Worm (Caenorhabditis elegans) whole organism, young adult: Measurements from ENCODE around the gene ciao-2B.

Source experiments
- B0019.2 ChIP-seq: fragments of 200-800 bp; sonication (Bioruptor generic); conservative IDR thresholded peaks from 2 replicates; pipeline ENCODE4 v1.3.6; 2022; ENCODE audit warnings: missing genetic modification reagents, missing genetic modification characterization, missing compliant biosample characterization
- B0035.1 ChIP-seq: sonication (generic microtip); optimal IDR thresholded peaks from 2 replicates; lab custom pipeline; 2016; ENCODE audit warnings: missing genetic modification characterization, mild to moderate bottlenecking, missing compliant biosample characterization, missing genotype, missing genetic modification reagents
- B0261.1 ChIP-seq: sonication (generic microtip); optimal IDR thresholded peaks from 2 replicates; lab custom pipeline; 2016; ENCODE audit warnings: mild to moderate bottlenecking, missing genetic modification characterization, moderate library complexity, missing compliant biosample characterization
- C17E4.6 ChIP-seq: fragments of 200-800 bp; sonication (Bioruptor generic); IDR thresholded peaks from 2 replicates; pipeline ENCODE4 v1.3.6; 2022; ENCODE audit warnings: missing genetic modification reagents, missing genetic modification characterization, missing compliant biosample characterization
- F22D6.2 ChIP-seq: sonication (generic microtip); optimal IDR thresholded peaks from 2 replicates; lab custom pipeline; 2016; ENCODE audit warnings: mild to moderate bottlenecking, missing genetic modification characterization, missing compliant biosample characterization
- F23B12.7 ChIP-seq: sonication (generic microtip); optimal IDR thresholded peaks from 2 replicates; lab custom pipeline; 2017; ENCODE audit warnings: missing genetic modification characterization, mild to moderate bottlenecking, missing compliant biosample characterization, antibody characterized with exemption, moderate library complexity; ENCODE audit not compliant: insufficient read depth
- F33H1.4 ChIP-seq: fragments of 200-800 bp; sonication (Bioruptor generic); IDR thresholded peaks from 2 replicates; pipeline ENCODE4 v1.3.6; 2022; ENCODE audit warnings: missing genetic modification reagents, missing genetic modification characterization, missing compliant biosample characterization
- F49E8.2 ChIP-seq: sonication (generic microtip); optimal IDR thresholded peaks from 3 replicates; lab custom pipeline; 2017; ENCODE audit warnings: missing genetic modification characterization, mild to moderate bottlenecking, missing compliant biosample characterization, antibody characterized with exemption, moderate library complexity; ENCODE audit not compliant: insufficient read depth
- F57A8.1 ChIP-seq: fragments of 200-800 bp; sonication (Bioruptor generic); optimal IDR thresholded peaks from 2 replicates; lab custom pipeline; 2018; ENCODE audit warnings: mild to moderate bottlenecking, missing genetic modification characterization, moderate library complexity, missing compliant biosample characterization
- T26A5.8 ChIP-seq: sonication (generic microtip); optimal IDR thresholded peaks from 2 replicates; lab custom pipeline; 2016; ENCODE audit warnings: missing genetic modification characterization, missing compliant biosample characterization
- Y53G8AR.9 ChIP-seq: fragments of 200-800 bp; sonication (Bioruptor generic); conservative IDR thresholded peaks from 2 replicates; pipeline ENCODE4 v1.3.6; 2022; ENCODE audit warnings: missing genetic modification reagents, missing genetic modification characterization, missing compliant biosample characterization
- ZK185.1 ChIP-seq: sonication (generic microtip); optimal IDR thresholded peaks from 2 replicates; lab custom pipeline; 2016; ENCODE audit warnings: mild to moderate bottlenecking, missing genetic modification characterization, missing compliant biosample characterization; ENCODE audit not compliant: poor library complexity, severe bottlenecking
- ama-1 ChIP-seq, 3 experiments: fragments of 150-350 bp in 1 of 3; sonication (generic microtip) in 2 of 3; optimal IDR thresholded peaks; 2 replicates each; lab custom pipeline; 2014 to 2018; ENCODE audit warnings: missing biosample characterization in 2 of 3, missing genetic modification characterization in 2 of 3, missing genetic modification reagents in 2 of 3
- aptf-3 ChIP-seq: fragments of 200-800 bp; sonication (Bioruptor generic); IDR thresholded peaks from 2 replicates; pipeline ENCODE4 v1.3.6; 2022; ENCODE audit warnings: missing genetic modification characterization, missing compliant biosample characterization
- atf-7 ChIP-seq: sonication (generic microtip); optimal IDR thresholded peaks from 2 replicates; lab custom pipeline; 2017; ENCODE audit warnings: mild to moderate bottlenecking, missing genetic modification characterization, missing compliant biosample characterization
- attf-5 ChIP-seq: fragments of 200-800 bp; sonication (Bioruptor generic); optimal IDR thresholded peaks from 2 replicates; lab custom pipeline; 2018; ENCODE audit warnings: mild to moderate bottlenecking, missing genetic modification characterization, missing compliant biosample characterization
- attf-6 ChIP-seq: fragments of 200-800 bp; sonication (Bioruptor generic); IDR thresholded peaks from 2 replicates; pipeline ENCODE4 v1.3.6; 2022; ENCODE audit warnings: missing genetic modification reagents, missing genetic modification characterization, missing compliant biosample characterization
- ceh-40 ChIP-seq: fragments of 200-800 bp; sonication (Bioruptor generic); IDR thresholded peaks from 2 replicates; pipeline ENCODE4 v1.3.6; 2022; ENCODE audit warnings: missing genetic modification characterization, missing compliant biosample characterization
- ceh-79 ChIP-seq: sonication (generic microtip); optimal IDR thresholded peaks from 2 replicates; lab custom pipeline; 2017; ENCODE audit warnings: mild to moderate bottlenecking, missing genetic modification characterization, missing compliant biosample characterization
- ceh-91 ChIP-seq: fragments of 200-800 bp; sonication (Bioruptor generic); IDR thresholded peaks from 2 replicates; pipeline ENCODE4 v1.3.6; 2022; ENCODE audit warnings: missing genetic modification reagents, missing genetic modification characterization, missing compliant biosample characterization
- dpl-1 ChIP-seq: fragments of 150-350 bp; optimal IDR thresholded peaks from 2 replicates; lab custom pipeline; 2014; ENCODE audit warnings: missing biosample characterization, missing genetic modification reagents, missing genetic modification characterization
- efl-1 ChIP-seq: fragments of 150-350 bp; optimal IDR thresholded peaks from 2 replicates; lab custom pipeline; 2014; ENCODE audit warnings: missing biosample characterization, missing genetic modification reagents, missing genetic modification characterization
- egl-18 ChIP-seq: fragments of 200-800 bp; sonication (Bioruptor generic); IDR thresholded peaks from 2 replicates; pipeline ENCODE4 v1.3.6; 2022; ENCODE audit warnings: missing genetic modification reagents, missing genetic modification characterization, missing compliant biosample characterization
- fkh-3 ChIP-seq: sonication (generic microtip); optimal IDR thresholded peaks from 2 replicates; lab custom pipeline; 2016; ENCODE audit warnings: mild to moderate bottlenecking, missing genetic modification characterization, missing compliant biosample characterization
- hmg-1.2 ChIP-seq: fragments of 200-800 bp; sonication (Bioruptor generic); IDR thresholded peaks from 2 replicates; pipeline ENCODE4 v1.3.6; 2022; ENCODE audit warnings: missing genetic modification reagents, missing genetic modification characterization, missing compliant biosample characterization
- hmg-20 ChIP-seq: fragments of 200-800 bp; sonication (Bioruptor generic); IDR thresholded peaks from 2 replicates; pipeline ENCODE4 v1.3.6; 2022; ENCODE audit warnings: missing genetic modification reagents, missing genetic modification characterization, missing compliant biosample characterization
- let-607 ChIP-seq, 2 experiments: fragments of 200-800 bp in 1 of 2; sonication (Bioruptor generic) in 1 of 2; sonication (generic microtip) in 1 of 2; optimal IDR thresholded peaks; 2 replicates each; lab custom pipeline; 2016 to 2018; ENCODE audit warnings: mild to moderate bottlenecking in 2 of 2, missing compliant biosample characterization in 2 of 2, missing genetic modification characterization in 2 of 2, moderate library complexity in 2 of 2, missing genotype in 1 of 2
- lin-35 ChIP-seq, 3 experiments: fragments of 150-350 bp in 2 of 3; sonication (generic microtip) in 1 of 3; optimal IDR thresholded peaks; 2 replicates each; lab custom pipeline; 2014 to 2018; ENCODE audit warnings: missing biosample characterization in 3 of 3, missing genetic modification characterization in 3 of 3, missing genetic modification reagents in 3 of 3
- lin-40 ChIP-seq: sonication (generic microtip); optimal IDR thresholded peaks from 2 replicates; lab custom pipeline; 2016; ENCODE audit warnings: missing genetic modification characterization, mild to moderate bottlenecking, missing compliant biosample characterization, missing genotype, missing genetic modification reagents
- lin-54 ChIP-seq: fragments of 200-800 bp; sonication (Bioruptor generic); optimal IDR thresholded peaks from 2 replicates; lab custom pipeline; 2018; ENCODE audit warnings: mild to moderate bottlenecking, missing genetic modification characterization, missing compliant biosample characterization
- lsl-1 ChIP-seq: fragments of 200-800 bp; sonication (Bioruptor generic); optimal IDR thresholded peaks from 2 replicates; lab custom pipeline; 2018; ENCODE audit warnings: mild to moderate bottlenecking, missing genetic modification characterization, moderate library complexity, missing compliant biosample characterization
- nhr-120 ChIP-seq: fragments of 200-800 bp; sonication (Bioruptor generic); IDR thresholded peaks from 2 replicates; pipeline ENCODE4 v1.3.6; 2022; ENCODE audit warnings: missing genetic modification characterization, missing compliant biosample characterization
- nhr-80 ChIP-seq: sonication (generic microtip); optimal IDR thresholded peaks from 2 replicates; lab custom pipeline; 2016; ENCODE audit warnings: missing genetic modification characterization, missing compliant biosample characterization
- rpc-1 ChIP-seq, 2 experiments: fragments of 150-350 bp in 1 of 2; sonication (generic microtip) in 1 of 2; optimal IDR thresholded peaks; 2 replicates each; lab custom pipeline; 2014 to 2018; ENCODE audit warnings: missing biosample characterization in 1 of 2, missing genetic modification characterization in 1 of 2, missing genetic modification reagents in 1 of 2, missing genotype in 1 of 2
- sdz-38 ChIP-seq: sonication (generic microtip); optimal IDR thresholded peaks from 2 replicates; lab custom pipeline; 2016; ENCODE audit warnings: missing genotype, missing genetic modification characterization, missing compliant biosample characterization
- snpc-3.4 ChIP-seq: sonication (generic microtip); optimal IDR thresholded peaks from 2 replicates; lab custom pipeline; 2017; ENCODE audit warnings: missing genetic modification characterization, mild to moderate bottlenecking, missing compliant biosample characterization, antibody characterized with exemption, moderate library complexity, missing genotype, missing genetic modification reagents
- snpc-4 ChIP-seq, 5 experiments: fragments of 150-350 bp in 1 of 5; sonication (generic microtip) in 4 of 5; optimal IDR thresholded peaks; 2 replicates each; lab custom pipeline; 2014 to 2018; ENCODE audit warnings: missing genetic modification characterization in 5 of 5, missing biosample characterization in 3 of 5, antibody characterized with exemption in 2 of 5, mild to moderate bottlenecking in 2 of 5, missing compliant biosample characterization in 2 of 5, missing genotype in 2 of 5, moderate library complexity in 2 of 5, missing genetic modification reagents in 1 of 5
- sptf-2 ChIP-seq: fragments of 200-800 bp; sonication (Bioruptor generic); optimal IDR thresholded peaks from 2 replicates; lab custom pipeline; 2018; ENCODE audit warnings: mild to moderate bottlenecking, missing genetic modification characterization, missing compliant biosample characterization
- tbx-9 ChIP-seq: sonication (generic microtip); optimal IDR thresholded peaks from 2 replicates; lab custom pipeline; 2016; ENCODE audit warnings: borderline replicate concordance, missing genetic modification characterization, inconsistent platforms, missing compliant biosample characterization
- tlf-1 ChIP-seq: fragments of 200-800 bp; sonication (Bioruptor generic); optimal IDR thresholded peaks from 2 replicates; lab custom pipeline; 2018; ENCODE audit warnings: mild to moderate bottlenecking, missing genetic modification characterization, missing compliant biosample characterization
- unc-130 ChIP-seq: sonication (generic microtip); optimal IDR thresholded peaks from 2 replicates; lab custom pipeline; 2016; ENCODE audit warnings: missing genetic modification reagents, missing genetic modification characterization, missing compliant biosample characterization
- zfh-2 ChIP-seq: fragments of 200-800 bp; sonication (Bioruptor generic); conservative IDR thresholded peaks from 2 replicates; pipeline ENCODE4 v1.3.6; 2022; ENCODE audit warnings: missing genetic modification reagents, missing genetic modification characterization, missing compliant biosample characterization
- ztf-18 ChIP-seq: sonication (generic microtip); optimal IDR thresholded peaks from 2 replicates; lab custom pipeline; 2016; ENCODE audit warnings: missing genotype, mild to moderate bottlenecking, missing genetic modification characterization, missing compliant biosample characterization
- ztf-25 ChIP-seq: fragments of 200-800 bp; sonication (Bioruptor generic); IDR thresholded peaks from 2 replicates; pipeline ENCODE4 v1.3.6; 2022; ENCODE audit warnings: missing genetic modification reagents, missing genetic modification characterization, missing compliant biosample characterization

The ciao-2B gene

DNA sequence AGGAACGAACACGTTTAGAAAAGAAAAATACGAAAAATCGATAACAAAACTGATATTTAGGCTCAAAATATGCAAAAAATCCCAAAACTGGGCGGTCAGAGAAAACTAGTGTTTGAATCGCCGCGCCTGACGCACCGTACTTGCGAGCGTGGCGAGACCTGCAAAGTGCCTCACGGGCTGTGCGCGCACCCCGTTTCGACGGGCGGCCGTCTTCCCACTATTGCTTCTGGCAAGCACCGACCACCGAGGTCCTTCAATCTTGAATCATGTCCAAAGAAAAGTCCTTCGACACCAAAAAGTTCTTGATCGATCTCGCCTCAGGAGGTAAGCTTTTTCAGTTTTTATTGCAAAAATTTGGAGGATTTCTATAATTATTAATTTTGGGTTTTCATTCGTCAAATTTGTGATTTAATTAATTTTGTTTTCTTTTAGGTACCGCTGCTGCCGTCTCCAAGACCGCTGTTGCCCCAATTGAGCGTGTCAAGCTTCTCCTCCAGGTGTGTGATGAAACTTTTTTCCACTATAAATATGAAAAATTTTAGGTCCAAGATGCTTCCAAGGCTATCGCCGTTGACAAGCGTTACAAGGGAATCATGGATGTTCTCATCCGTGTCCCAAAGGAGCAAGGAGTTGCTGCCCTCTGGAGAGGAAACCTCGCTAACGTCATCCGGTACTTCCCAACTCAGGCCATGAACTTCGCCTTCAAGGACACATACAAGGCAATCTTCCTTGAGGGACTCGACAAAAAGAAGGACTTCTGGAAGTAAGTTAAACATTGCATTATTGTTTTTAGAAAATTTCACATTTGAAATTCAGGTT lies 23.8 kb upstream of the ciao-2B start, which contains the start of gene ant-1.1 (continued):
- no peak for TF ChIP-seq snpc-4 (GFP tag; optimal IDR thresholded peaks at IDR 0.05; lab: Kevin White, UChicago)
- TF ChIP-seq snpc-4 (tag; optimal IDR thresholded peaks at IDR 0.05; lab: Kevin White, UChicago): peak in 3 of 4 experiments; percentile 34 to 65 (median 57)
- TF ChIP-seq sdz-38 (tag; lab: Kevin White, UChicago): no peak
- peak; percentile 75 for TF ChIP-seq hmg-1.2 (GFP tag; lab: Robert Waterston, UW)
- TF ChIP-seq nhr-80 (tag; lab: Kevin White, UChicago): peak; percentile 63
- TF ChIP-seq lin-54 (GFP tag; lab: Kevin White, UChicago): peak; percentile 99
- TF ChIP-seq egl-18 (GFP tag; lab: Robert Waterston, UW): no peak
- TF ChIP-seq ceh-91 (GFP tag; lab: Robert Waterston, UW): peak; percentile 78
- peak; percentile 4 for TF ChIP-seq B0261.1 (tag; lab: Kevin White, UChicago)
- no peak for TF ChIP-seq fkh-3 (tag; lab: Kevin White, UChicago)
- peak; percentile 88 for TF ChIP-seq lsl-1
- peak; percentile 91 for TF ChIP-seq lin-40 (tag; lab: Kevin White, UChicago)
- peak; percentile 1 for TF ChIP-seq F22D6.2 (tag; lab: Kevin White, UChicago)
- peak; percentile 30 for TF ChIP-seq unc-130
- peak; percentile 95 for TF ChIP-seq Y53G8AR.9
- TF ChIP-seq tlf-1: peak; percentile 94
- peak; percentile 14 to 77 for TF ChIP-seq let-607 (tag; optimal IDR thresholded peaks at IDR 0.05; lab: Kevin White, UChicago)
- TF ChIP-seq atf-7 (tag; lab: Kevin White, UChicago): peak; percentile 81
- peak; percentile 61; the same call in 1 of the 2 replicates for TF ChIP-seq aptf-3 (GFP tag; lab: Robert Waterston, UW)
- TF ChIP-seq nhr-120: no peak
- TF ChIP-seq F23B12.7: peak; percentile 68
- peak; percentile 88 for TF ChIP-seq attf-5
- peak; percentile 10 for TF ChIP-seq F49E8.2 (tag; lab: Kevin White, UChicago)
- TF ChIP-seq dpl-1 (GFP tag; lab: Kevin White, UChicago): peak; percentile 86
- no peak for TF ChIP-seq attf-6
- TF ChIP-seq ztf-25 (GFP tag; lab: Robert Waterston, UW): 0 out of 2 replicates have a peak, but pooled peaks have one; percentile 24
- peak; percentile 77 for TF ChIP-seq snpc-3.4 (tag; lab: Kevin White, UChicago)
- TF ChIP-seq hmg-20 (GFP tag; lab: Robert Waterston, UW): peak; percentile 68
- TF ChIP-seq rpc-1 (optimal IDR thresholded peaks at IDR 0.05; lab: Kevin White, UChicago): peak; percentile 21
- no peak for TF ChIP-seq rpc-1 (tag; optimal IDR thresholded peaks at IDR 0.05; lab: Kevin White, UChicago)
- TF ChIP-seq C17E4.6 (GFP tag; lab: Robert Waterston, UW): peak; percentile 79; the same call in 1 of the 2 replicates
- 0 out of 2 replicates have a peak, but pooled peaks have one; percentile 4 for TF ChIP-seq B0019.2 (GFP tag; lab: Robert Waterston, UW)
- peak; percentile 1 for TF ChIP-seq B0035.1 (tag; lab: Kevin White, UChicago)
- no peak for TF ChIP-seq F57A8.1 (GFP tag; lab: Kevin White, UChicago)
- peak; percentile 19 for TF ChIP-seq ceh-79 (tag; lab: Kevin White, UChicago)
- TF ChIP-seq ztf-18: peak; percentile 87
- TF ChIP-seq ZK185.1 (tag; lab: Kevin White, UChicago): peak; percentile 85
- TF ChIP-seq T26A5.8 (tag; lab: Kevin White, UChicago): no peak
- peak; percentile 96 for TF ChIP-seq zfh-2
- TF ChIP-seq sptf-2 (GFP tag; lab: Kevin White, UChicago): peak; percentile 22
- TF ChIP-seq ama-1 (optimal IDR thresholded peaks at IDR 0.05; lab: Kevin White, UChicago): peak; percentile 82
- TF ChIP-seq ama-1 (GFP tag; optimal IDR thresholded peaks at IDR 0.05; lab: Kevin White, UChicago): no peak
- no peak for TF ChIP-seq tbx-9 (tag; lab: Kevin White, UChicago)
- no peak for TF ChIP-seq ceh-40 (GFP tag; lab: Robert Waterston, UW)
- peak; percentile 86 for TF ChIP-seq efl-1
- peak; percentile 99 for TF ChIP-seq F33H1.4 (GFP tag; lab: Robert Waterston, UW)
- peak; percentile 13 to 96 (median 66) for TF ChIP-seq lin-35 (GFP tag; optimal IDR thresholded peaks at IDR 0.05; lab: Kevin White, UChicago)
